Fruit fly (Drosophila melanogaster): ENCODE data around the gene Lint-1.

- no peak for TF ChIP-seq CG5204 (GFP tag; optimal IDR thresholded peaks at IDR 0.05)
- no peak for TF ChIP-seq CG11617 (GFP tag; optimal IDR thresholded peaks at IDR 0.05)
- TF ChIP-seq Hr96 (GFP tag; optimal IDR thresholded peaks at IDR 0.05) = no peak
- no peak for TF ChIP-seq CG14711 (tag; optimal IDR thresholded peaks at IDR 0.05)
- no peak for TF ChIP-seq Mnt (GFP tag; optimal IDR thresholded peaks at IDR 0.05)
- TF ChIP-seq CG7101 (tag; optimal IDR thresholded peaks at IDR 0.05) = no peak
- no peak for TF ChIP-seq CG7045 (GFP tag; optimal IDR thresholded peaks at IDR 0.05)
- TF ChIP-seq kay (GFP tag; ENCODE audit: borderline replicate concordance) = no peak
- no peak for TF ChIP-seq Crg-1 (GFP tag; optimal IDR thresholded peaks at IDR 0.05)
- TF ChIP-seq CG33017 (tag; optimal IDR thresholded peaks at IDR 0.05) = no peak
Measured at dm6 chrX:11132312-11132711, 16.8 kb upstream of the Lint-1 start, which contains the start of gene CG44385.

Data from whole organism, adult.